Fruit fly (Drosophila melanogaster): Measurements from ENCODE around the gene CG16719.

DNA sequence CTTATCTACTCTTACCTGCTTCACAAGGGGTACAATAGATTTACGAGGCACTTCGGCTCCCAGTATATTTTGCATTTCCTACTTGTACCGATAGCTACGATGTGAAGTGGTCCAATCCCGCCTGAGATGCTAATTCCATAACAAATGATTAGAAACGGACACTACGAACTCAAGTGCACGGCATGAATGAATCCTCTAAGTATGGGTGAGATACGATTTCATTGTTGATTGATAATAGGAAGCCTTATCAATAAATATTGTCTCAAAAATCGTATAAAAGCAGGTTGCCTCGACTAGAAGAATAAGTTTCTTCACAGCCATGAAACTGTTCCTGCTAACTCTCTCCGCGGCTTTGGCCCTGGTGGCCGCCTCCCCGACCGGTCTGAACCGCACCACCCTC, 44.3 kb upstream of the CG16719 start, which contains the start of gene CG18180:
- no peak for TF ChIP-seq CG8478 (optimal IDR thresholded peaks at IDR 0.05)
- no peak for TF ChIP-seq CTCF (optimal IDR thresholded peaks at IDR 0.05)
